Worm (Caenorhabditis elegans): Measurements from ENCODE around the gene clec-36.

clec-36 gene

ce11 chrV:16848498-16848897, at the start of gene clec-36, which contains the start of gene clec-26:
Gene clec-36 (minus strand): TSS chrV:16848598.
Gene clec-26 (plus strand): TSS chrV:16848611.
- TF ChIP-seq elt-1 (tag; optimal IDR thresholded peaks at IDR 0.05) (no peak), R02D3.7 (tag; optimal IDR thresholded peaks at IDR 0.05) (no peak), unc-62 (GFP tag; optimal IDR thresholded peaks at IDR 0.05) (no peak), unc-55 (GFP tag; optimal IDR thresholded peaks at IDR 0.05) (no peak), ztf-11 (tag; optimal IDR thresholded peaks at IDR 0.05) (no peak), crh-2 (tag; optimal IDR thresholded peaks at IDR 0.05) (no peak), fos-1 (tag; optimal IDR thresholded peaks at IDR 0.05) (no peak), lin-13 (GFP tag; optimal IDR thresholded peaks at IDR 0.05) (no peak), sma-3 (GFP tag; optimal IDR thresholded peaks at IDR 0.05) (no peak), C34F6.9 (tag; optimal IDR thresholded peaks at IDR 0.05) (no peak), ceh-16 (tag; optimal IDR thresholded peaks at IDR 0.05) (no peak), blmp-1 (tag; optimal IDR thresholded peaks at IDR 0.05; ENCODE audit: insufficient read depth) (no peak), nhr-21 (tag; optimal IDR thresholded peaks at IDR 0.05) (no peak), sma-9 (GFP tag; optimal IDR thresholded peaks at IDR 0.05) (no peak), sma-9 (tag; optimal IDR thresholded peaks at IDR 0.05) (no peak), snpc-4 (tag; optimal IDR thresholded peaks at IDR 0.05) (no peak), ztf-1 (GFP tag; conservative IDR thresholded peaks at IDR 0.05) (no peak)

ce11 chrV:16893440-16893839, 45.0 kb upstream of the clec-36 start, which contains the start of gene F09C6.15:
Gene F09C6.15 (plus strand): TSS chrV:16893740.
- TF ChIP-seq unc-39 (tag; optimal IDR thresholded peaks at IDR 0.05) (no peak), unc-62 (GFP tag; optimal IDR thresholded peaks at IDR 0.05) (no peak), skn-1 (tag; optimal IDR thresholded peaks at IDR 0.05) (no peak), ztf-4 (tag; optimal IDR thresholded peaks at IDR 0.05) (no peak), lsy-2 (tag; optimal IDR thresholded peaks at IDR 0.05) (no peak), nhr-237 (tag; optimal IDR thresholded peaks at IDR 0.05) (no peak), nhr-21 (tag; optimal IDR thresholded peaks at IDR 0.05) (no peak), ceh-16 (tag; optimal IDR thresholded peaks at IDR 0.05) (no peak), sma-3 (GFP tag; optimal IDR thresholded peaks at IDR 0.05) (no peak), C34F6.9 (tag; optimal IDR thresholded peaks at IDR 0.05) (no peak), nhr-23 (tag; optimal IDR thresholded peaks at IDR 0.05) (no peak), elt-3 (tag; optimal IDR thresholded peaks at IDR 0.05) (no peak), zag-1 (tag; optimal IDR thresholded peaks at IDR 0.05) (no peak), peb-1 (tag; optimal IDR thresholded peaks at IDR 0.05) (no peak), ZK546.5 (tag; optimal IDR thresholded peaks at IDR 0.05) (no peak), sma-9 (GFP tag; optimal IDR thresholded peaks at IDR 0.05) (no peak), sma-9 (tag; optimal IDR thresholded peaks at IDR 0.05) (no peak), F13H6.1 (tag; optimal IDR thresholded peaks at IDR 0.05) (no peak)

- no peak for TF ChIP-seq mab-5 (tag; optimal IDR thresholded peaks at IDR 0.05)
- TF ChIP-seq fos-1 (tag; optimal IDR thresholded peaks at IDR 0.05), result no peak
- no peak for TF ChIP-seq nhr-11 (tag; optimal IDR thresholded peaks at IDR 0.05)
- TF ChIP-seq nhr-12 (tag; optimal IDR thresholded peaks at IDR 0.05), result no peak
- no peak for TF ChIP-seq unc-62 (GFP tag; optimal IDR thresholded peaks at IDR 0.05)
- no peak for TF ChIP-seq aly-2 (tag; optimal IDR thresholded peaks at IDR 0.05)
- TF ChIP-seq elt-1 (tag; optimal IDR thresholded peaks at IDR 0.05), result no peak
- TF ChIP-seq elt-3 (tag; optimal IDR thresholded peaks at IDR 0.05), result no peak
- TF ChIP-seq sma-9 (GFP tag; optimal IDR thresholded peaks at IDR 0.05), result no peak
- TF ChIP-seq sma-9 (tag; optimal IDR thresholded peaks at IDR 0.05), result no peak
These were observed 40.5 kb upstream of the clec-36 start, which contains the start of the genes ifas-2 and fbxa-44 for ce11 chrV:16888788-16889325. Gene ifas-2 (minus strand): TSS chrV:16888888. Gene fbxa-44 (plus strand): TSS chrV:16889275.

- TF ChIP-seq aly-2 (tag; optimal IDR thresholded peaks at IDR 0.05) (no peak), ztf-11 (tag; optimal IDR thresholded peaks at IDR 0.05) (no peak), blmp-1 (tag; optimal IDR thresholded peaks at IDR 0.05; ENCODE audit: insufficient read depth) (no peak), nhr-10 (tag; optimal IDR thresholded peaks at IDR 0.05) (no peak), skn-1 (tag; optimal IDR thresholded peaks at IDR 0.05) (no peak), alr-1 (tag; optimal IDR thresholded peaks at IDR 0.05) (no peak), nhr-12 (tag; optimal IDR thresholded peaks at IDR 0.05) (no peak), zag-1 (tag; optimal IDR thresholded peaks at IDR 0.05) (no peak), snpc-4 (tag; optimal IDR thresholded peaks at IDR 0.05) (no peak), nhr-11 (tag; optimal IDR thresholded peaks at IDR 0.05) (no peak), gmeb-1 (tag; optimal IDR thresholded peaks at IDR 0.05) (no peak), fos-1 (tag; optimal IDR thresholded peaks at IDR 0.05) (no peak), Y55F3AM.14 (GFP tag; optimal IDR thresholded peaks at IDR 0.05) (no peak), unc-62 (GFP tag; optimal IDR thresholded peaks at IDR 0.05) (no peak)
These were observed 36.3 kb upstream of the clec-36 start, which contains the start of gene F09C6.13 for ce11 chrV:16884744-16885143. Gene F09C6.13 (plus strand): TSS chrV:16885044.
